Worm (Caenorhabditis elegans) whole organism, L3 larva: ENCODE results near the gene tsen-54.

Experiments
- R02D3.7 ChIP-seq: fragments of 150-350 bp; optimal IDR thresholded peaks from 2 replicates; lab custom pipeline; 2014; ENCODE audit warnings: missing biosample characterization, missing genetic modification characterization
- ZK546.5 ChIP-seq: sonication (generic microtip); optimal IDR thresholded peaks from 2 replicates; lab custom pipeline; 2017; ENCODE audit warnings: missing biosample characterization, missing genetic modification characterization
- aly-2 ChIP-seq: fragments of 150-350 bp; optimal IDR thresholded peaks from 2 replicates; lab custom pipeline; 2014; ENCODE audit warnings: missing biosample characterization, missing genetic modification characterization
- ceh-16 ChIP-seq: sonication (generic microtip); optimal IDR thresholded peaks from 2 replicates; lab custom pipeline; 2017; ENCODE audit warnings: missing biosample characterization, missing genetic modification characterization
- ceh-28 ChIP-seq: fragments of 150-350 bp; optimal IDR thresholded peaks from 2 replicates; lab custom pipeline; 2014; ENCODE audit warnings: missing biosample characterization, missing genetic modification reagents, missing genetic modification characterization
- ceh-82 ChIP-seq: fragments of 150-350 bp; optimal IDR thresholded peaks from 2 replicates; lab custom pipeline; 2014; ENCODE audit warnings: missing biosample characterization, missing genetic modification characterization
- daf-12 ChIP-seq: fragments of 150-350 bp; optimal IDR thresholded peaks from 2 replicates; lab custom pipeline; 2014; ENCODE audit warnings: missing biosample characterization, missing genetic modification reagents, missing genetic modification characterization
- egl-5 ChIP-seq: fragments of 150-350 bp; optimal IDR thresholded peaks from 2 replicates; lab custom pipeline; 2017; ENCODE audit warnings: missing biosample characterization, missing genetic modification reagents, missing genetic modification characterization, inconsistent platforms
- elt-2 ChIP-seq: sonication (generic microtip); optimal IDR thresholded peaks from 2 replicates; lab custom pipeline; 2016; ENCODE audit warnings: missing genetic modification reagents, mild to moderate bottlenecking, missing genetic modification characterization, missing compliant biosample characterization
- elt-3 ChIP-seq, 3 experiments: fragments of 150-350 bp in 1 of 3; sonication (generic microtip) in 2 of 3; optimal IDR thresholded peaks; 2 replicates in 2 of 3; 4 replicates in 1 of 3; lab custom pipeline; 2014 to 2017; ENCODE audit warnings: missing biosample characterization in 3 of 3, missing genetic modification characterization in 3 of 3
- eor-1 ChIP-seq, 2 experiments: fragments of 150-350 bp; optimal IDR thresholded peaks; 2 replicates each; lab custom pipeline; 2014 to 2018; ENCODE audit warnings: missing biosample characterization in 2 of 2, missing genetic modification characterization in 2 of 2
- fkh-10 ChIP-seq: sonication (generic microtip); optimal IDR thresholded peaks from 2 replicates; lab custom pipeline; 2017; ENCODE audit warnings: missing biosample characterization, missing genetic modification reagents, missing genetic modification characterization
- fos-1 ChIP-seq: fragments of 150-350 bp; optimal IDR thresholded peaks from 2 replicates; lab custom pipeline; 2014; ENCODE audit warnings: missing biosample characterization, missing genetic modification characterization
- hmg-11 ChIP-seq: sonication (generic microtip); optimal IDR thresholded peaks from 2 replicates; lab custom pipeline; 2016; ENCODE audit warnings: missing genetic modification characterization, missing compliant biosample characterization
- jun-1 ChIP-seq: fragments of 150-350 bp; optimal IDR thresholded peaks from 2 replicates; lab custom pipeline; 2014; ENCODE audit warnings: missing biosample characterization, missing genetic modification reagents, missing genetic modification characterization
- lin-15B ChIP-seq: fragments of 150-350 bp; optimal IDR thresholded peaks from 2 replicates; lab custom pipeline; 2014; ENCODE audit warnings: missing biosample characterization, missing genetic modification characterization
- lsy-12 ChIP-seq: sonication (generic microtip); optimal IDR thresholded peaks from 2 replicates; lab custom pipeline; 2016; ENCODE audit warnings: mild to moderate bottlenecking, missing genetic modification characterization, missing compliant biosample characterization
- mdl-1 ChIP-seq: fragments of 150-350 bp; optimal IDR thresholded peaks from 2 replicates; lab custom pipeline; 2014; ENCODE audit warnings: missing biosample characterization, missing genetic modification characterization
- mml-1 ChIP-seq: fragments of 150-350 bp; sonication (generic microtip); optimal IDR thresholded peaks from 3 replicates; lab custom pipeline; 2014; ENCODE audit warnings: missing biosample characterization, missing genetic modification characterization
- nfya-1 ChIP-seq: sonication (generic microtip); optimal IDR thresholded peaks from 2 replicates; lab custom pipeline; 2017; ENCODE audit warnings: missing genetic modification characterization, mild to moderate bottlenecking, missing compliant biosample characterization, antibody characterized with exemption, moderate library complexity; ENCODE audit not compliant: insufficient read depth
- nhr-11 ChIP-seq: fragments of 150-350 bp; optimal IDR thresholded peaks from 2 replicates; lab custom pipeline; 2014; ENCODE audit warnings: missing biosample characterization, missing genetic modification characterization
- nhr-12 ChIP-seq: fragments of 150-350 bp; optimal IDR thresholded peaks from 2 replicates; lab custom pipeline; 2014; ENCODE audit warnings: missing biosample characterization, missing genetic modification characterization
- nhr-23 ChIP-seq: fragments of 150-350 bp; optimal IDR thresholded peaks from 2 replicates; lab custom pipeline; 2014; ENCODE audit warnings: missing biosample characterization, missing genetic modification reagents, missing genetic modification characterization
- nhr-237 ChIP-seq: fragments of 150-350 bp; optimal IDR thresholded peaks from 2 replicates; lab custom pipeline; 2014; ENCODE audit warnings: missing biosample characterization, missing genetic modification characterization
- nhr-25 ChIP-seq: sonication (generic microtip); optimal IDR thresholded peaks from 2 replicates; lab custom pipeline; 2017; ENCODE audit warnings: missing biosample characterization, missing genetic modification characterization
- nhr-28 ChIP-seq: fragments of 150-350 bp; optimal IDR thresholded peaks from 2 replicates; lab custom pipeline; 2014; ENCODE audit warnings: missing biosample characterization, missing genetic modification characterization
- nhr-43 ChIP-seq: sonication (generic microtip); optimal IDR thresholded peaks from 2 replicates; lab custom pipeline; 2016; ENCODE audit warnings: mild to moderate bottlenecking, missing genetic modification characterization, missing compliant biosample characterization; ENCODE audit not compliant: poor library complexity, severe bottlenecking
- nhr-76 ChIP-seq: fragments of 150-350 bp; sonication (generic microtip); optimal IDR thresholded peaks from 5 replicates; lab custom pipeline; 2014; ENCODE audit warnings: missing biosample characterization, missing genetic modification characterization
- nhr-77 ChIP-seq: fragments of 150-350 bp; optimal IDR thresholded peaks from 2 replicates; lab custom pipeline; 2014; ENCODE audit warnings: missing biosample characterization, missing genetic modification characterization
- pha-4 ChIP-seq: fragments of 150-350 bp; optimal IDR thresholded peaks from 2 replicates; lab custom pipeline; 2014; ENCODE audit warnings: missing biosample characterization, missing genetic modification reagents, missing genetic modification characterization
- pqm-1 ChIP-seq: fragments of 150-350 bp; optimal IDR thresholded peaks from 2 replicates; lab custom pipeline; 2017; ENCODE audit warnings: missing biosample characterization, missing genetic modification characterization, inconsistent platforms
- skn-1 ChIP-seq: fragments of 150-350 bp; optimal IDR thresholded peaks from 2 replicates; lab custom pipeline; 2014; ENCODE audit warnings: missing biosample characterization, missing genetic modification characterization
- tbx-2 ChIP-seq: sonication (generic microtip); optimal IDR thresholded peaks from 2 replicates; lab custom pipeline; 2016; ENCODE audit warnings: mild to moderate bottlenecking, missing genetic modification characterization, missing compliant biosample characterization
- unc-39 ChIP-seq: sonication (generic microtip); optimal IDR thresholded peaks from 4 replicates; lab custom pipeline; 2017; ENCODE audit warnings: missing biosample characterization, missing genetic modification characterization
- unc-62 ChIP-seq: fragments of 150-350 bp; sonication (generic microtip); optimal IDR thresholded peaks from 4 replicates; lab custom pipeline; 2014; ENCODE audit warnings: missing biosample characterization, missing genetic modification reagents, missing genetic modification characterization

The tsen-54 gene

ce11 chrIV:1952312-1952711 lies 4.3 kb downstream of the tsen-54 start:
- TF ChIP-seq eor-1 (tag; optimal IDR thresholded peaks at IDR 0.05; lab: Kevin White, UChicago) = no peak
- no peak for TF ChIP-seq egl-5 (tag; lab: Kevin White, UChicago)
- no peak for TF ChIP-seq ZK546.5 (tag; lab: Kevin White, UChicago)
- no peak for TF ChIP-seq nhr-76
- no peak for TF ChIP-seq ceh-82 (tag; lab: Kevin White, UChicago)
- no peak for TF ChIP-seq nhr-237 (tag; lab: Kevin White, UChicago)
- TF ChIP-seq aly-2 (tag; lab: Kevin White, UChicago) = no peak
- no peak for TF ChIP-seq nhr-11 (tag; lab: Kevin White, UChicago)

ce11 chrIV:1953132-1953629 lies 5.2 kb downstream of the tsen-54 start, which contains the start of gene F52C12.2:
F52C12.2 (plus strand) TSS chrIV:1953579.
- no peak for TF ChIP-seq unc-39 (tag; lab: Kevin White, UChicago)
- no peak for TF ChIP-seq nhr-28 (tag; lab: Kevin White, UChicago)
- TF ChIP-seq skn-1 (tag; lab: Kevin White, UChicago) = peak; percentile 56
- TF ChIP-seq lsy-12 (tag; lab: Kevin White, UChicago) = no peak
- peak; percentile 2 for TF ChIP-seq R02D3.7 (tag; lab: Kevin White, UChicago)
- TF ChIP-seq elt-2 (tag; lab: Kevin White, UChicago) = peak; percentile 13
- TF ChIP-seq hmg-11 (tag; lab: Kevin White, UChicago) = peak; percentile 52
- TF ChIP-seq pha-4 (tag; lab: Kevin White, UChicago) = peak; percentile 64
- peak; percentile 67 for TF ChIP-seq lin-15B (tag; lab: Kevin White, UChicago)
- peak; percentile 55 for TF ChIP-seq nfya-1 (tag; lab: Kevin White, UChicago)
- TF ChIP-seq unc-62 = no peak
- peak; percentile 16 for TF ChIP-seq nhr-23 (tag; lab: Kevin White, UChicago)

- TF ChIP-seq pha-4 (tag; lab: Kevin White, UChicago) (no peak), ceh-82 (tag; lab: Kevin White, UChicago) (no peak), mml-1 (tag; lab: Kevin White, UChicago) (no peak), R02D3.7 (tag; lab: Kevin White, UChicago) (no peak), ceh-16 (tag; lab: Kevin White, UChicago) (no peak), fkh-10 (GFP tag; lab: Kevin White, UChicago) (no peak), nhr-12 (tag; lab: Kevin White, UChicago) (no peak), nhr-77 (tag; lab: Kevin White, UChicago) (no peak), jun-1 (tag; lab: Kevin White, UChicago) (no peak), skn-1 (tag; lab: Kevin White, UChicago) (no peak), daf-12 (tag; lab: Kevin White, UChicago) (no peak)
These were observed 8.4 kb downstream of the tsen-54 start, which contains the start of gene F52C12.6 for ce11 chrIV:1956411-1956810. F52C12.6 (plus strand) TSS chrIV:1956711.

ce11 chrIV:1959554-1959953 lies 11.6 kb downstream of the tsen-54 start, which contains the start of gene tdpo-1:
tdpo-1 (plus strand) TSS chrIV:1959854.
- no peak for TF ChIP-seq hmg-11 (tag; lab: Kevin White, UChicago)
- no peak for TF ChIP-seq ceh-16 (tag; lab: Kevin White, UChicago)
- TF ChIP-seq nhr-76 = no peak
- no peak for TF ChIP-seq nhr-25
- TF ChIP-seq eor-1 (tag; optimal IDR thresholded peaks at IDR 0.05; lab: Kevin White, UChicago) = no peak
- no peak for TF ChIP-seq lin-15B (tag; lab: Kevin White, UChicago)
- no peak for TF ChIP-seq aly-2 (tag; lab: Kevin White, UChicago)
- TF ChIP-seq jun-1 (tag; lab: Kevin White, UChicago) = no peak
- no peak for TF ChIP-seq nhr-23 (tag; lab: Kevin White, UChicago)
- TF ChIP-seq nhr-43 = no peak
- TF ChIP-seq fos-1 (tag; lab: Kevin White, UChicago) = no peak
- TF ChIP-seq nhr-12 (tag; lab: Kevin White, UChicago) = no peak
- TF ChIP-seq nhr-237 (tag; lab: Kevin White, UChicago) = no peak

- TF ChIP-seq mdl-1 (tag; lab: Kevin White, UChicago) (no peak), ceh-28 (no peak), pqm-1 (no peak), unc-39 (tag; lab: Kevin White, UChicago) (no peak), elt-3 (tag; optimal IDR thresholded peaks at IDR 0.05; lab: Kevin White, UChicago) (no peak), jun-1 (tag; lab: Kevin White, UChicago) (no peak), nhr-77 (tag; lab: Kevin White, UChicago) (no peak), nhr-43 (no peak), ZK546.5 (tag; lab: Kevin White, UChicago) (no peak), lin-15B (tag; lab: Kevin White, UChicago) (no peak), tbx-2 (tag; lab: Kevin White, UChicago) (no peak)
These were observed 15.3 kb downstream of the tsen-54 start, which contains the start of gene ulp-3 for ce11 chrIV:1963247-1963646. ulp-3 (plus strand) TSS chrIV:1963634.
